Worm (Caenorhabditis elegans) whole organism, L3 larva: ENCODE data around the gene sfrp-1.

Source experiments
- R02D3.7 ChIP-seq: fragments of 150-350 bp; optimal IDR thresholded peaks from 2 replicates; lab custom pipeline; 2014; ENCODE audit warnings: missing biosample characterization, missing genetic modification characterization
- ZK546.5 ChIP-seq: sonication (generic microtip); optimal IDR thresholded peaks from 2 replicates; lab custom pipeline; 2017; ENCODE audit warnings: missing biosample characterization, missing genetic modification characterization
- ama-1 ChIP-seq: fragments of 150-350 bp; optimal IDR thresholded peaks from 2 replicates; lab custom pipeline; 2018
- ceh-16 ChIP-seq: sonication (generic microtip); optimal IDR thresholded peaks from 2 replicates; lab custom pipeline; 2017; ENCODE audit warnings: missing biosample characterization, missing genetic modification characterization
- ceh-28 ChIP-seq: fragments of 150-350 bp; optimal IDR thresholded peaks from 2 replicates; lab custom pipeline; 2014; ENCODE audit warnings: missing biosample characterization, missing genetic modification reagents, missing genetic modification characterization
- ceh-82 ChIP-seq: fragments of 150-350 bp; optimal IDR thresholded peaks from 2 replicates; lab custom pipeline; 2014; ENCODE audit warnings: missing biosample characterization, missing genetic modification characterization
- ceh-9 ChIP-seq: sonication (generic microtip); optimal IDR thresholded peaks from 2 replicates; lab custom pipeline; 2018; ENCODE audit warnings: missing biosample characterization, missing genetic modification characterization
- daf-12 ChIP-seq: fragments of 150-350 bp; optimal IDR thresholded peaks from 2 replicates; lab custom pipeline; 2014; ENCODE audit warnings: missing biosample characterization, missing genetic modification reagents, missing genetic modification characterization
- egl-27 ChIP-seq: sonication (generic microtip); optimal IDR thresholded peaks from 4 replicates; lab custom pipeline; 2017; ENCODE audit warnings: missing biosample characterization, missing genetic modification reagents, missing genetic modification characterization
- egl-5 ChIP-seq: fragments of 150-350 bp; optimal IDR thresholded peaks from 2 replicates; lab custom pipeline; 2017; ENCODE audit warnings: missing biosample characterization, missing genetic modification reagents, missing genetic modification characterization, inconsistent platforms
- elt-1 ChIP-seq: fragments of 150-350 bp; optimal IDR thresholded peaks from 2 replicates; lab custom pipeline; 2014; ENCODE audit warnings: missing biosample characterization, missing genetic modification characterization
- elt-2 ChIP-seq: sonication (generic microtip); optimal IDR thresholded peaks from 2 replicates; lab custom pipeline; 2016; ENCODE audit warnings: missing genetic modification reagents, mild to moderate bottlenecking, missing genetic modification characterization, missing compliant biosample characterization
- eor-1 ChIP-seq, 2 experiments: fragments of 150-350 bp; optimal IDR thresholded peaks; 2 replicates each; lab custom pipeline; 2014 to 2018; ENCODE audit warnings: missing biosample characterization in 2 of 2, missing genetic modification characterization in 2 of 2
- fkh-10 ChIP-seq: sonication (generic microtip); optimal IDR thresholded peaks from 2 replicates; lab custom pipeline; 2017; ENCODE audit warnings: missing biosample characterization, missing genetic modification reagents, missing genetic modification characterization
- fkh-2 ChIP-seq: fragments of 150-350 bp; optimal IDR thresholded peaks from 2 replicates; lab custom pipeline; 2014; ENCODE audit warnings: missing biosample characterization, missing genetic modification reagents, missing genetic modification characterization
- fos-1 ChIP-seq: fragments of 150-350 bp; optimal IDR thresholded peaks from 2 replicates; lab custom pipeline; 2014; ENCODE audit warnings: missing biosample characterization, missing genetic modification characterization
- hmg-11 ChIP-seq: sonication (generic microtip); optimal IDR thresholded peaks from 2 replicates; lab custom pipeline; 2016; ENCODE audit warnings: missing genetic modification characterization, missing compliant biosample characterization
- lin-15B ChIP-seq: fragments of 150-350 bp; optimal IDR thresholded peaks from 2 replicates; lab custom pipeline; 2014; ENCODE audit warnings: missing biosample characterization, missing genetic modification characterization
- lsy-12 ChIP-seq: sonication (generic microtip); optimal IDR thresholded peaks from 2 replicates; lab custom pipeline; 2016; ENCODE audit warnings: mild to moderate bottlenecking, missing genetic modification characterization, missing compliant biosample characterization
- nfya-1 ChIP-seq: sonication (generic microtip); optimal IDR thresholded peaks from 2 replicates; lab custom pipeline; 2017; ENCODE audit warnings: missing genetic modification characterization, mild to moderate bottlenecking, missing compliant biosample characterization, antibody characterized with exemption, moderate library complexity; ENCODE audit not compliant: insufficient read depth
- nhr-11 ChIP-seq: fragments of 150-350 bp; optimal IDR thresholded peaks from 2 replicates; lab custom pipeline; 2014; ENCODE audit warnings: missing biosample characterization, missing genetic modification characterization
- nhr-23 ChIP-seq: fragments of 150-350 bp; optimal IDR thresholded peaks from 2 replicates; lab custom pipeline; 2014; ENCODE audit warnings: missing biosample characterization, missing genetic modification reagents, missing genetic modification characterization
- nhr-237 ChIP-seq: fragments of 150-350 bp; optimal IDR thresholded peaks from 2 replicates; lab custom pipeline; 2014; ENCODE audit warnings: missing biosample characterization, missing genetic modification characterization
- nhr-25 ChIP-seq: sonication (generic microtip); optimal IDR thresholded peaks from 2 replicates; lab custom pipeline; 2017; ENCODE audit warnings: missing biosample characterization, missing genetic modification characterization
- nhr-67 ChIP-seq: fragments of 150-350 bp; optimal IDR thresholded peaks from 2 replicates; lab custom pipeline; 2014; ENCODE audit warnings: missing biosample characterization, missing genetic modification characterization
- nhr-77 ChIP-seq: fragments of 150-350 bp; optimal IDR thresholded peaks from 2 replicates; lab custom pipeline; 2014; ENCODE audit warnings: missing biosample characterization, missing genetic modification characterization
- pha-4 ChIP-seq: fragments of 150-350 bp; optimal IDR thresholded peaks from 2 replicates; lab custom pipeline; 2014; ENCODE audit warnings: missing biosample characterization, missing genetic modification reagents, missing genetic modification characterization
- pqm-1 ChIP-seq: fragments of 150-350 bp; optimal IDR thresholded peaks from 2 replicates; lab custom pipeline; 2017; ENCODE audit warnings: missing biosample characterization, missing genetic modification characterization, inconsistent platforms
- sea-2 ChIP-seq: fragments of 150-350 bp; sonication (generic microtip); optimal IDR thresholded peaks from 4 replicates; lab custom pipeline; 2014; ENCODE audit warnings: missing biosample characterization, missing genetic modification reagents, missing genetic modification characterization
- skn-1 ChIP-seq: fragments of 150-350 bp; optimal IDR thresholded peaks from 2 replicates; lab custom pipeline; 2014; ENCODE audit warnings: missing biosample characterization, missing genetic modification characterization
- tbx-2 ChIP-seq: sonication (generic microtip); optimal IDR thresholded peaks from 2 replicates; lab custom pipeline; 2016; ENCODE audit warnings: mild to moderate bottlenecking, missing genetic modification characterization, missing compliant biosample characterization
- unc-39 ChIP-seq: sonication (generic microtip); optimal IDR thresholded peaks from 4 replicates; lab custom pipeline; 2017; ENCODE audit warnings: missing biosample characterization, missing genetic modification characterization
- unc-62 ChIP-seq: fragments of 150-350 bp; sonication (generic microtip); optimal IDR thresholded peaks from 4 replicates; lab custom pipeline; 2014; ENCODE audit warnings: missing biosample characterization, missing genetic modification reagents, missing genetic modification characterization
- zag-1 ChIP-seq: fragments of 150-350 bp; optimal IDR thresholded peaks from 2 replicates; lab custom pipeline; 2014; ENCODE audit warnings: missing biosample characterization, missing genetic modification characterization
- ztf-4 ChIP-seq: fragments of 150-350 bp; optimal IDR thresholded peaks from 2 replicates; lab custom pipeline; 2014; ENCODE audit warnings: missing biosample characterization, missing genetic modification characterization

Gene sfrp-1

ce11 chrIV:6413482-6413881, 11.2 kb upstream of the sfrp-1 start, which contains the start of gene nlp-71:
TSS of gene nlp-71 (minus strand) at chrIV:6413582.
- no peak for TF ChIP-seq ceh-82 (tag; lab: Kevin White, UChicago)
- no peak for TF ChIP-seq nhr-67 (tag; lab: Kevin White, UChicago)
- TF ChIP-seq fkh-10 (GFP tag; lab: Kevin White, UChicago), result no peak
- no peak for TF ChIP-seq ama-1 (lab: Kevin White, UChicago)
- TF ChIP-seq eor-1 (tag; optimal IDR thresholded peaks at IDR 0.05; lab: Kevin White, UChicago), result no peak
- TF ChIP-seq egl-5 (tag; lab: Kevin White, UChicago), result no peak
- TF ChIP-seq fkh-2 (tag; lab: Kevin White, UChicago), result no peak
- no peak for TF ChIP-seq nhr-77 (tag; lab: Kevin White, UChicago)

ce11 chrIV:6404871-6405270, 2.6 kb upstream of the sfrp-1 start, which contains the start of gene srv-13:
TSS of gene srv-13 (plus strand) at chrIV:6405171.
- no peak for TF ChIP-seq elt-1 (tag; lab: Kevin White, UChicago)
- TF ChIP-seq pha-4, result no peak
- no peak for TF ChIP-seq unc-62 (GFP tag; lab: Kevin White, UChicago)
- TF ChIP-seq tbx-2 (tag; lab: Kevin White, UChicago), result no peak
- TF ChIP-seq lin-15B (tag; lab: Kevin White, UChicago), result no peak
- no peak for TF ChIP-seq eor-1 (tag; optimal IDR thresholded peaks at IDR 0.05; lab: Kevin White, UChicago)

ce11 chrIV:6403399-6403798, 1.2 kb upstream of the sfrp-1 start:
- no peak for TF ChIP-seq nhr-25 (tag; lab: Kevin White, UChicago)
- no peak for TF ChIP-seq ceh-16 (tag; lab: Kevin White, UChicago)
- no peak for TF ChIP-seq eor-1 (tag; optimal IDR thresholded peaks at IDR 0.05; lab: Kevin White, UChicago)
- no peak for TF ChIP-seq nhr-77 (tag; lab: Kevin White, UChicago)
- no peak for TF ChIP-seq nhr-67 (tag; lab: Kevin White, UChicago)
- TF ChIP-seq ceh-9 (tag; lab: Kevin White, UChicago), result no peak
- no peak for TF ChIP-seq pqm-1 (tag; lab: Kevin White, UChicago)
- TF ChIP-seq, all 47 proteins: peak for 0

- no peak for TF ChIP-seq unc-39 (tag; lab: Kevin White, UChicago)
- no peak for TF ChIP-seq pha-4
- no peak for TF ChIP-seq lin-15B (tag; lab: Kevin White, UChicago)
- TF ChIP-seq fkh-10 (GFP tag; lab: Kevin White, UChicago), result peak; percentile 52
- TF ChIP-seq nhr-23 (tag; lab: Kevin White, UChicago), result no peak
- TF ChIP-seq hmg-11, result no peak
- TF ChIP-seq, all 47 proteins: peak for 1
These were observed 7.0 kb downstream of the sfrp-1 start for ce11 chrIV:6395190-6395589.

- no peak for TF ChIP-seq fkh-2 (tag; lab: Kevin White, UChicago)
- no peak for TF ChIP-seq zag-1 (tag; lab: Kevin White, UChicago)
- TF ChIP-seq ceh-9 (tag; lab: Kevin White, UChicago), result no peak
- peak; percentile 73 for TF ChIP-seq nhr-11 (tag; lab: Kevin White, UChicago)
- TF ChIP-seq nhr-237 (tag; lab: Kevin White, UChicago), result no peak
- no peak for TF ChIP-seq ztf-4
- TF ChIP-seq hmg-11, result no peak
- TF ChIP-seq lin-15B (tag; lab: Kevin White, UChicago), result peak; percentile 27
- TF ChIP-seq egl-5 (tag; lab: Kevin White, UChicago), result peak; percentile 51
- TF ChIP-seq fkh-10 (GFP tag; lab: Kevin White, UChicago), result no peak
- TF ChIP-seq nfya-1 (tag; lab: Kevin White, UChicago), result peak; percentile 60
- no peak for TF ChIP-seq ceh-28 (tag; lab: Kevin White, UChicago)
- peak; percentile 78 for TF ChIP-seq skn-1 (tag; lab: Kevin White, UChicago)
- TF ChIP-seq, all 47 proteins: peak for 5
These were observed 8.9 kb downstream of the sfrp-1 start for ce11 chrIV:6393329-6393728.

ce11 chrIV:6391566-6391965, 10.7 kb downstream of the sfrp-1 start:
- peak; percentile 86 for TF ChIP-seq nfya-1 (tag; lab: Kevin White, UChicago)
- TF ChIP-seq egl-27 (tag; lab: Kevin White, UChicago), result no peak
- no peak for TF ChIP-seq nhr-77 (tag; lab: Kevin White, UChicago)

- TF ChIP-seq ceh-28 (tag; lab: Kevin White, UChicago), result no peak
- TF ChIP-seq elt-1 (tag; lab: Kevin White, UChicago), result no peak
- no peak for TF ChIP-seq nhr-77 (tag; lab: Kevin White, UChicago)
- TF ChIP-seq R02D3.7 (tag; lab: Kevin White, UChicago), result no peak
- no peak for TF ChIP-seq lsy-12
- TF ChIP-seq fkh-10 (GFP tag; lab: Kevin White, UChicago), result no peak
- no peak for TF ChIP-seq ZK546.5 (tag; lab: Kevin White, UChicago)
- no peak for TF ChIP-seq elt-2 (tag; lab: Kevin White, UChicago)
- no peak for TF ChIP-seq unc-62 (GFP tag; lab: Kevin White, UChicago)
- TF ChIP-seq sea-2, result no peak
- TF ChIP-seq nhr-67 (tag; lab: Kevin White, UChicago), result no peak
- TF ChIP-seq fos-1 (tag; lab: Kevin White, UChicago), result no peak
- TF ChIP-seq daf-12 (tag; lab: Kevin White, UChicago), result no peak
- TF ChIP-seq eor-1 (tag; optimal IDR thresholded peaks at IDR 0.05; lab: Kevin White, UChicago), result no peak
These were observed 13.7 kb downstream of the sfrp-1 start for ce11 chrIV:6388550-6388949.
